Worm (Caenorhabditis elegans) whole organism, midembryonic: ENCODE data around the gene glrx-3.
"Not testable (repeated sequence)": the region's sequence is repeated elsewhere in the genome, so short reads cannot be mapped to it uniquely, and the experiment has no call there.

Source experiments
- T22C8.4 ChIP-seq: fragments of 200-800 bp; sonication (Bioruptor generic); IDR thresholded peaks from 2 replicates; pipeline ENCODE4 v1.3.6; 2022; ENCODE audit warnings: missing genetic modification characterization, missing compliant biosample characterization
- cog-1 ChIP-seq: sonication (generic microtip); optimal IDR thresholded peaks from 2 replicates; lab custom pipeline; 2016; ENCODE audit warnings: missing genetic modification characterization, missing compliant biosample characterization
- flt-1 ChIP-seq: fragments of 200-800 bp; sonication (Bioruptor generic); IDR thresholded peaks from 2 replicates; pipeline ENCODE4 v1.3.6; 2022; ENCODE audit warnings: missing genetic modification characterization, missing compliant biosample characterization
- med-1 ChIP-seq: sonication (generic microtip); optimal IDR thresholded peaks from 2 replicates; lab custom pipeline; 2017; ENCODE audit warnings: missing genetic modification characterization, mild to moderate bottlenecking, missing compliant biosample characterization, antibody characterized with exemption, missing genetic modification reagents; ENCODE audit not compliant: insufficient read depth
- ref-1 ChIP-seq: fragments of 200-800 bp; sonication (Bioruptor generic); conservative IDR thresholded peaks from 2 replicates; pipeline ENCODE4 v1.3.6; 2022; ENCODE audit warnings: missing genetic modification reagents, missing genetic modification characterization, missing compliant biosample characterization
- tab-1 ChIP-seq: fragments of 200-800 bp; sonication (Bioruptor generic); IDR thresholded peaks from 2 replicates; pipeline ENCODE4 v1.3.6; 2022; ENCODE audit warnings: missing genetic modification characterization, missing compliant biosample characterization
- ztf-23 ChIP-seq: fragments of 200-800 bp; sonication (Bioruptor generic); IDR thresholded peaks from 2 replicates; pipeline ENCODE4 v1.3.6; 2022; ENCODE audit warnings: missing genetic modification reagents, missing genetic modification characterization, missing compliant biosample characterization
- ztf-29 ChIP-seq: fragments of 200-800 bp; sonication (Bioruptor generic); IDR thresholded peaks from 2 replicates; pipeline ENCODE4 v1.3.6; 2022; ENCODE audit warnings: missing genetic modification reagents, missing genetic modification characterization, missing compliant biosample characterization

ce11 chrV:4336462-4336861 lies 4.6 kb downstream of the glrx-3 start, which contains the start of gene irld-1:
- TF ChIP-seq T22C8.4 (GFP tag; lab: Robert Waterston, UW); ref-1 (GFP tag; lab: Robert Waterston, UW); cog-1; flt-1; ztf-29 (GFP tag; lab: Robert Waterston, UW); med-1; ztf-23 (GFP tag; lab: Robert Waterston, UW); tab-1 (GFP tag; lab: Robert Waterston, UW): not testable (repeated sequence)
